Worm (Caenorhabditis elegans): ENCODE measurements around the gene F22F7.3.
A peak's percentile ranks its signal among the peaks of the same experiment; 100 is the strongest.
"Not testable (repeated sequence)": the region's sequence is repeated elsewhere in the genome, so short reads cannot be mapped to it uniquely, and the experiment has no call there.

F22F7.3 gene

DNA sequence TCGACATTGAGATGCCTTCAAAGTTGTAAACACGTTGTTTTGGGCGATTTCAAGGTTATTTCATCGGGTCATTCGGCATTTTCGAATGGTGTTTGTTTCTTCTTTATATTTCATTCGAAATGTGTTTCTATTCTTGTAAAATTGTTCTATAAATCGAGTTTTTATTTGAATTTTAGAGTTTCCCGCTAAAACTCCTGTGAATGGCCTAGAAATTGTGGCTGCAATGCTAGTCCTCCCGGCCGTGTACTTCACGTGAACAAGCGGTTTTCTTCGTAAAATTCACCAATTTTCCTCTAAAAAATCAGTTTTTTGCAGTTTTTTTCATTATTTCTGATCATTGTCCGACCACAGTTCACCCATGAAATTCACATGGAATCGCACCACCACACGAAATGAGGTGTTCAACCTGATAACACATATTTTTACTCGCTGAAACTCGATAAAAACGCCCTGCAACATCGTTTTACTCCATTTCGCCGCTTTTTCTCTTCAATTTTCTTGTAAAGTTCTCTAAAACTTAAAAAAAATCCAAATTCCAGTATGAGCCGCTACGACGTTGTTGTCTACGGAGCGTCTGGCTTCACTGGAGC lies 16.6 kb downstream of the F22F7.3 start, which contains the start of gene ldp-1:
TSS of gene ldp-1 (plus strand) at position 540 of the 590 bp plus-strand sequence.
- TF ChIP-seq pes-1 (GFP tag; IDR thresholded peaks at IDR 0.05), result 0 out of 2 replicates have a peak, but pooled peaks have one; percentile 56
- TF ChIP-seq ama-1 (optimal IDR thresholded peaks at IDR 0.05), result no peak
- TF ChIP-seq tbx-37 (GFP tag; conservative IDR thresholded peaks at IDR 0.05), result peak; percentile 73

DNA sequence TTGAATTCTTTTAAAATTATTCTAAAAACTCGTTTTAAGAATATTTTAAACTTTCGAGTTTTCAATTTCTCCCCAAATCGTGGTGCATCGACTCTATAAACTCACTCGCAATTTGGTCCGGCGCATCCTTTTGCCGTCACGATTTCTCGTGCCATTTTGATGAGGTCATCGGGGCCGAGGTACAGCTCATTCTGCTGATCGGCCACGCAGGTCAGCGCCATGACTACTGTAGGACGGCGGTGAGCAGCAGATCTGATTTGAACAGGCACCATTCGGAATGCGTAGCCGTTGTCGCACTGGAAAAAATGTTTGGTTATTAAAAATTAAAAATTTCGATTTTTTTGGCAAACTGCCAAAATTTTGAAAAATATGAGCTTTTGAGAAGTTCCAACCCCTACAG lies 22.2 kb downstream of the F22F7.3 start:
- no peak for TF ChIP-seq ama-1 (optimal IDR thresholded peaks at IDR 0.05)
- TF ChIP-seq ceh-36 (tag; optimal IDR thresholded peaks at IDR 0.05), result no peak
- no peak for TF ChIP-seq hnd-1 (tag; optimal IDR thresholded peaks at IDR 0.05)
- no peak for TF ChIP-seq sea-1 (GFP tag; conservative IDR thresholded peaks at IDR 0.05)
- TF ChIP-seq flt-1 (GFP tag; IDR thresholded peaks at IDR 0.05), result no peak

DNA sequence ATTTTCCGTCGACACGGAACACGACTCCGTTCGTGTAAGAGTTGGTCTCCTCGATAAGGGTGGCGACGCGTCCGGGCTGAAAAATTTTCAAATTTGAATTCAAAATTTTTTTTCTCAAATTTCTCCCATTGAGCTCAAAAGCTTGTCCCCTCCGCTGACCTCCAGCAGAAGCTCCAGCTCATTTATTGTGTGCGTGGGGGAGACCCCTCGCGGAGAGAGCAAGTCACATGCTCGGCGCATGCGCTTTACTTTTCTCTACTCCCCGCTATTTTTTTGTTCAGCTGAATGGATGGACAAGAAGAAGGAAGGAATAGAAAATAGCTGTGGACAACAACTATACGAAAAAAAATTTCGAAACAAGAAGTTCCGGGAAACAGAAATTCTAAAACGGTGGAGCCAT lies 23.0 kb downstream of the F22F7.3 start:
- TF ChIP-seq hmg-4 (GFP tag; optimal IDR thresholded peaks at IDR 0.05), result no peak
- 0 out of 2 replicates have a peak, but pooled peaks have one; percentile 34 for TF ChIP-seq pes-1 (GFP tag; IDR thresholded peaks at IDR 0.05)

DNA sequence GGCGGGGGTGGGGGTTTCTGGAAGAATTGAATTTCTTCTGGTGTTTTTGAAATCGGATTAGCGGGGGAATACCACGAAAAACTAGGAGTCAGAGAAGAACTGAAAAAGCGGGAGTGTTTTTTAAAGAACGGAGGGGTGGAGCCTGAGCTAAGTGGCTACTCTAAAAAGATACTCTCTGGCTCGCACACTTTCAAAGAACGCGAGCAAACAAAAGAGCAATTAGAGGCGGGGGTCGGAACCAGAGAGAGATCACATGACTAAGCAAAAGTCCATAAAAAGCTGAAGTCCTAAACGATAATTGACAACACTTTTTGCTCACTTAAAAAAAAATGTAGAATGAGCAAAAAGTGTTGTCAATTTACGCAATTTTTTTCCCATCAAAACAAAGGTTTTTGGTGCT lies 23.9 kb downstream of the F22F7.3 start:
- TF ChIP-seq ceh-36 (tag; optimal IDR thresholded peaks at IDR 0.05), result no peak

DNA sequence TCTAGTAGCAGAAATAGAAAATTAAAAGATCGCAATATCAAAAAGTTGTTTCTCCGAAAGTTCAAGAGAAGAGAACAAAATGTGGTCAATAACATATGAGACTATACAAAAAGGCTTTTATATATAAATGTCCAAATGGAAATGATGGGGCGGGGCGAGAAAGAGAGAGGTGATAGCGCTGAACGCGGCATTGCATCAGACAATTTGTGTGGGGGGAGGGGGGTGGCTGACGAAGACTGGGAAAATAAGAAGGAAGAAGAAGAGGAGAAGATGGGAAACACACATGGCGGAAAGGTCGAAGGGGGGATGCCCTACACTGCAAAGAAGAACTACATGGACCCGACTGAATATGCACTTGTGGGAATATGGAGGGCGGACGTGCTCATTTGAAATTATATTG lies 24.9 kb downstream of the F22F7.3 start:
- TF ChIP-seq tra-4 (tag; optimal IDR thresholded peaks at IDR 0.05) (no peak), flt-1 (GFP tag; IDR thresholded peaks at IDR 0.05) (no peak)

DNA sequence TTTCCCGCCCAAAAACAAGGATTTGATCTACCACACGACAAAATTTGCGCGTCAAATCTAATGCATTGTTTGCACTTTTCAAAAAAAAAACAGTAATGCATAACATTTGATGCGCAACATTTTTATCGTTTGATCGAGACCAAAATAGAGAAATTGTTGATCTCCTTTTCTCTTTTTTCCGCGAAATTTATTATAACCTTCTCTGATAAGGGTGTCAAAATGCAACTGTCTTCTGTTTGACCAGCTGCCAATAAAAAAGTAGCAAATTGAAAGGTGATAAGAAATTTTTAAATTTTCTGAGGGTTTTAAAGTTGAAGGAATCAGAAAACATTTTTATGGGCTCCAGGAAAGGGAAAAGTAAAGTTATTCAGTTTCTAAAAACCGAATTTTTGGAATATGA lies 26.5 kb downstream of the F22F7.3 start:
- TF ChIP-seq sea-1 (GFP tag; conservative IDR thresholded peaks at IDR 0.05) (no peak), pes-1 (GFP tag; IDR thresholded peaks at IDR 0.05) (no peak), scrt-1 (GFP tag; IDR thresholded peaks at IDR 0.05) (no peak), hnd-1 (tag; optimal IDR thresholded peaks at IDR 0.05) (no peak), ceh-13 (GFP tag; optimal IDR thresholded peaks at IDR 0.05) (no peak), tbx-11 (GFP tag; IDR thresholded peaks at IDR 0.05) (no peak), F13C5.2 (tag; optimal IDR thresholded peaks at IDR 0.05) (no peak), tbx-37 (GFP tag; conservative IDR thresholded peaks at IDR 0.05) (no peak), hmg-4 (GFP tag; optimal IDR thresholded peaks at IDR 0.05) (no peak), hmbx-1 (tag; optimal IDR thresholded peaks at IDR 0.05) (no peak), ets-7 (tag; optimal IDR thresholded peaks at IDR 0.05) (no peak), ceh-36 (tag; optimal IDR thresholded peaks at IDR 0.05) (no peak)

DNA sequence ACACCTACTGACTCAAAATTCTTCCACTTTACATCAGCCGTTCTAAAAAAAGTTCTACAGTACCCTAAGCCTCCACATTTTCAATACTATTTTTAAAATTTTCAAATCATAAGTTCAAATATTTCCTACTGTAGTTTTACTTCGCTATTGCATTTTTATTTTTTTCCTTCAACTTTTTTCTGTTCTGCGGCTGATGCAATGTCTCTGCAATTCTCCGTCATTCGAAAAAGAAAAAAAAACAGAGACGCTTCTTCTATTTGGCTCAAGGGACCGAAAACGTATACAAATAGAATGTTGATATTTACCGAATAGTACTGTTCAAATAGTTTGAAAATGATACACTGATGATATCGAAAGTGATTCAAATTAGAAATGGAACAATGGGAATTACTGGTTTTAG lies 27.8 kb downstream of the F22F7.3 start:
- TF ChIP-seq hmg-4 (GFP tag; optimal IDR thresholded peaks at IDR 0.05) (no peak), tbx-11 (GFP tag; IDR thresholded peaks at IDR 0.05) (no peak), tbx-37 (GFP tag; conservative IDR thresholded peaks at IDR 0.05) (no peak), pes-1 (GFP tag; IDR thresholded peaks at IDR 0.05) (no peak), ceh-13 (GFP tag; optimal IDR thresholded peaks at IDR 0.05) (no peak), ets-7 (tag; optimal IDR thresholded peaks at IDR 0.05) (no peak), ama-1 (optimal IDR thresholded peaks at IDR 0.05) (no peak), F13C5.2 (tag; optimal IDR thresholded peaks at IDR 0.05) (no peak), hmbx-1 (tag; optimal IDR thresholded peaks at IDR 0.05) (no peak), sea-1 (GFP tag; conservative IDR thresholded peaks at IDR 0.05) (no peak)

DNA sequence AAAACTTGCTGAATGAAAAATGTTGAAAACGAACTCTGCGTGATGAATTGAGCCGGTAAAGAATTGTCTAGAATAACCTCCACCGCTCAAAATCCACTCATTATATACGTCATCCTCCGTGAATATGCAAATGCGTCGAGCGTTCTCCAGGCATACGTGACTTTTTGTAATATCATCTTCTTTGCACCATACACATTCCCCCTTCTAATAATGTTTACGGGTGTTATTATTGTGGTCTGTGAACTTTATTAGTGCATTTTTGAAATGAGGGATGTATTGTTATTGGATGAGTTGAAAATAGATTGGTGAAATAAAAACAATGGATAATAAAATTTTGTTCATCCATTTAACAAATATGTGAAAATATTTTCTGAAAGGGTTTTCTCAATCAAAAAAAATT lies 29.4 kb downstream of the F22F7.3 start, which contains the start of gene F22F7.7:
TSS of gene F22F7.7 (minus strand) at position 125 of the 400 bp plus-strand sequence.
- TF ChIP-seq B0310.2 (tag; optimal IDR thresholded peaks at IDR 0.05) (no peak), pes-1 (GFP tag; IDR thresholded peaks at IDR 0.05) (no peak), tbx-37 (GFP tag; conservative IDR thresholded peaks at IDR 0.05) (no peak), hnd-1 (tag; optimal IDR thresholded peaks at IDR 0.05) (no peak), tra-4 (tag; optimal IDR thresholded peaks at IDR 0.05) (no peak), hmg-4 (GFP tag; optimal IDR thresholded peaks at IDR 0.05) (no peak), scrt-1 (GFP tag; IDR thresholded peaks at IDR 0.05) (no peak), flt-1 (GFP tag; IDR thresholded peaks at IDR 0.05) (no peak), ceh-36 (tag; optimal IDR thresholded peaks at IDR 0.05) (no peak), hmbx-1 (tag; optimal IDR thresholded peaks at IDR 0.05) (no peak), ama-1 (optimal IDR thresholded peaks at IDR 0.05) (no peak), aly-1 (tag; optimal IDR thresholded peaks at IDR 0.05) (no peak), tbx-11 (GFP tag; IDR thresholded peaks at IDR 0.05) (no peak), ets-7 (tag; optimal IDR thresholded peaks at IDR 0.05) (no peak), sea-1 (GFP tag; conservative IDR thresholded peaks at IDR 0.05) (no peak), ceh-13 (GFP tag; optimal IDR thresholded peaks at IDR 0.05) (no peak), F13C5.2 (tag; optimal IDR thresholded peaks at IDR 0.05) (no peak)

DNA sequence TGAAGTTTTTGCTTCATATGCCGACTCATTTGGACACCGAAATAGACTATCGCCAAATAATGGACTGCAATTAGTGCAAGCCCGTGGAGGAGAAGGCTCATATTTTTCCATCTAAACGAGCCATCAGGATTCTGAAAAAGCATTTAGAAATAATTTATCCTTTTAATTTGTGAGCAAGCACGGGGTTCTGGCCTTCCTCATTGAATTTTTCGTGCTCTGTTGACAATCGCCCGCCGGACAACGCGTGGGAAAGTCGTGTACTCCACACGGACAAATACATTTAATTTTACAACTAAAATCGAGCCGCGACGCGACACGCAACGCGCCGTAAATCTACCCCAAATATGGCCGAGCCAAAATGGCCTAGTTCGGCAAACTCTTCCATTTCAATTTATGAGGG lies 33.9 kb downstream of the F22F7.3 start, which contains the start of gene F22F7.12:
TSS of gene F22F7.12 (minus strand) at position 101 of the 400 bp plus-strand sequence.
- TF ChIP-seq hnd-1 (tag; optimal IDR thresholded peaks at IDR 0.05); flt-1 (GFP tag; IDR thresholded peaks at IDR 0.05); tbx-37 (GFP tag; conservative IDR thresholded peaks at IDR 0.05): not testable (repeated sequence)
